Fruit fly (Drosophila melanogaster) whole organism, pupa: ENCODE data around the gene CG15200.

ENCODE experiments used
- CG10348 ChIP-seq: fragments of 200-800 bp; sonication (Bioruptor generic); IDR thresholded peaks from 2 replicates; pipeline ENCODE4 v1.3.6; 2022; ENCODE audit warnings: missing biosample characterization, missing genetic modification characterization
- CG12605 ChIP-seq: fragments of 200-800 bp; sonication (Bioruptor generic); IDR thresholded peaks from 2 replicates; pipeline ENCODE4 v1.3.6; 2022; ENCODE audit warnings: missing biosample characterization, missing genetic modification characterization
- CG13204 ChIP-seq: fragments of 200-800 bp; sonication (Bioruptor generic); optimal IDR thresholded peaks from 2 replicates; lab custom pipeline; 2018; ENCODE audit warnings: missing biosample characterization, mild to moderate bottlenecking, missing genetic modification characterization, moderate library complexity
- CG14655 ChIP-seq: fragments of 200-800 bp; sonication (Bioruptor generic); optimal IDR thresholded peaks from 3 replicates; lab custom pipeline; 2017; ENCODE audit warnings: mild to moderate bottlenecking, missing biosample characterization, missing genetic modification reagents, missing genetic modification characterization
- CG15710 ChIP-seq: fragments of 200-800 bp; sonication (Bioruptor generic); optimal IDR thresholded peaks from 2 replicates; lab custom pipeline; 2018; ENCODE audit warnings: missing biosample characterization, mild to moderate bottlenecking, missing genetic modification characterization, moderate library complexity
- CG17806 ChIP-seq: fragments of 200-800 bp; sonication (Bioruptor generic); optimal IDR thresholded peaks from 2 replicates; lab custom pipeline; 2018; ENCODE audit warnings: missing biosample characterization, mild to moderate bottlenecking, missing genetic modification characterization, moderate library complexity
- CG32121 ChIP-seq: fragments of 200-800 bp; sonication (Bioruptor generic); IDR thresholded peaks from 2 replicates; pipeline ENCODE4 v1.3.6; 2022; ENCODE audit warnings: missing biosample characterization, missing genetic modification characterization
- CG34367 ChIP-seq: fragments of 200-800 bp; sonication (Bioruptor generic); optimal IDR thresholded peaks from 2 replicates; lab custom pipeline; 2018; ENCODE audit warnings: missing biosample characterization, mild to moderate bottlenecking, missing genetic modification characterization
- CG4496 ChIP-seq: fragments of 200-800 bp; sonication (Bioruptor generic); IDR thresholded peaks from 3 replicates; pipeline ENCODE4 v1.3.6; 2022; ENCODE audit warnings: missing biosample characterization, missing genetic modification characterization
- CG8159 ChIP-seq: fragments of 200-800 bp; sonication (Bioruptor generic); optimal IDR thresholded peaks from 3 replicates; lab custom pipeline; 2018; ENCODE audit warnings: missing biosample characterization, mild to moderate bottlenecking, missing genetic modification characterization, moderate library complexity
- CG8301 ChIP-seq: fragments of 200-800 bp; sonication (Bioruptor generic); optimal IDR thresholded peaks from 2 replicates; lab custom pipeline; 2018; ENCODE audit warnings: missing biosample characterization, mild to moderate bottlenecking, missing genetic modification characterization
- CG9948 ChIP-seq: fragments of 200-800 bp; sonication (Bioruptor generic); optimal IDR thresholded peaks from 2 replicates; lab custom pipeline; 2018; ENCODE audit warnings: missing biosample characterization, mild to moderate bottlenecking, missing genetic modification characterization, moderate library complexity
- D1 ChIP-seq: fragments of 200-800 bp; sonication (Bioruptor generic); optimal IDR thresholded peaks from 2 replicates; lab custom pipeline; 2018; ENCODE audit warnings: missing biosample characterization, mild to moderate bottlenecking, missing genetic modification characterization, moderate library complexity
- EcR ChIP-seq: fragments of 200-800 bp; sonication (Bioruptor generic); optimal IDR thresholded peaks from 3 replicates; lab custom pipeline; 2019; ENCODE audit warnings: missing biosample characterization, missing genetic modification characterization, mild to moderate bottlenecking, moderate library complexity, missing genetic modification reagents
- Ets98B ChIP-seq: fragments of 200-800 bp; sonication (Bioruptor generic); IDR thresholded peaks from 2 replicates; pipeline ENCODE4 v1.3.6; 2022; ENCODE audit warnings: missing biosample characterization, missing genetic modification characterization
- Pif1A ChIP-seq: fragments of 200-800 bp; sonication (Bioruptor generic); optimal IDR thresholded peaks from 3 replicates; lab custom pipeline; 2016; ENCODE audit warnings: missing biosample characterization, missing genetic modification characterization
- Pif1B ChIP-seq: fragments of 200-800 bp; sonication (Bioruptor generic); optimal IDR thresholded peaks from 3 replicates; lab custom pipeline; 2016; ENCODE audit warnings: missing biosample characterization, missing genetic modification characterization
- Snoo ChIP-seq: fragments of 200-800 bp; sonication (Bioruptor generic); optimal IDR thresholded peaks from 3 replicates; lab custom pipeline; 2017; ENCODE audit warnings: missing biosample characterization, mild to moderate bottlenecking, missing genetic modification characterization, inconsistent platforms
- fd96Ca ChIP-seq: fragments of 200-800 bp; sonication (Bioruptor generic); IDR thresholded peaks from 3 replicates; pipeline ENCODE4 v1.3.6; 2022; ENCODE audit warnings: missing biosample characterization, missing genetic modification characterization
- gl ChIP-seq: fragments of 200-800 bp; sonication (Bioruptor generic); optimal IDR thresholded peaks from 2 replicates; lab custom pipeline; 2018; ENCODE audit warnings: missing biosample characterization, mild to moderate bottlenecking, missing genetic modification characterization
- rn ChIP-seq: fragments of 200-800 bp; sonication (Bioruptor generic); IDR thresholded peaks from 2 replicates; pipeline ENCODE4 v1.3.6; 2022; ENCODE audit warnings: missing biosample characterization, missing genetic modification characterization

CG15200 gene

dm6 chrX:11159710-11160446 is 22.9 kb upstream of the CG15200 start, which contains the start of gene CG32668:
Gene CG32668 (minus strand): TSS chrX:11159760.
- TF ChIP-seq CG32121 (no peak), CG8159 (tag; lab: Kevin White, UChicago) (peak; percentile 7)

- TF ChIP-seq CG4496 (GFP tag; lab: Robert Waterston, UW), result 0 out of 3 replicates have a peak, but pooled peaks have one; percentile 32
- no peak for TF ChIP-seq CG32121
- TF ChIP-seq CG34367 (tag; lab: Kevin White, UChicago), result no peak
- TF ChIP-seq Snoo (tag; lab: Kevin White, UChicago), result no peak
- no peak for TF ChIP-seq Ets98B (GFP tag; lab: Robert Waterston, UW)
- TF ChIP-seq CG8301 (tag; lab: Kevin White, UChicago), result peak; percentile 19
- peak; percentile 34 for TF ChIP-seq CG14655 (GFP tag; lab: Kevin White, UChicago)
- TF ChIP-seq D1 (tag; lab: Kevin White, UChicago), result no peak
- TF ChIP-seq Pif1B (GFP tag; lab: Kevin White, UChicago), result no peak
Observed at dm6 chrX:11168958-11169357, 13.8 kb upstream of the CG15200 start, which contains the start of gene Antdh. Gene Antdh (minus strand): TSS chrX:11169058.

DNA sequence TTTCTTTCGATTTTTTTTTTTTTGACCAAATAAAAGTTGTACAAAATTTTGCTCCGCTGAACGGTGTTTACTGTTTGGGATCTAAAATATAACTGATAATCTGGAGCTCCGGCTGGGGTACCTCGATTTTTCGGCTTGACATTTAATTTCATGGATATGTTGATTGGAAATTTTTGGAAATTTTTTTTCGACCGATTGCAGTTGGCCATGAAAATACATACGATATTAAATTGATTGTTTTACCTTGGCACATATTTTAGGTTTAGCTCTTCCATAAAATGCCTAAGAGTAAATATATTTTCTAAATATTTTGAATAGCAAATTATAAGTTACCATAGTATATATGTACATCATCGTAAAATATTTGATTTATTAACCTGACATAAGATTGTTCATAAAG is 12.2 kb upstream of the CG15200 start, which contains the start of gene CG1394:
Gene CG1394, minus strand, starts transcription at position 101 of the 400 bp plus-strand sequence.
- TF ChIP-seq rn (GFP tag; lab: Robert Waterston, UW) (no peak), CG9948 (tag; lab: Kevin White, UChicago) (no peak), fd96Ca (GFP tag; lab: Robert Waterston, UW) (no peak), CG8159 (tag; lab: Kevin White, UChicago) (no peak), CG13204 (GFP tag; lab: Kevin White, UChicago) (no peak), Pif1A (GFP tag; lab: Kevin White, UChicago) (no peak), gl (tag; lab: Kevin White, UChicago) (no peak), CG15710 (tag; lab: Kevin White, UChicago) (no peak), Snoo (tag; lab: Kevin White, UChicago) (no peak), CG34367 (tag; lab: Kevin White, UChicago) (no peak), CG8301 (tag; lab: Kevin White, UChicago) (no peak), CG12605 (GFP tag; lab: Robert Waterston, UW) (no peak), Pif1B (GFP tag; lab: Kevin White, UChicago) (no peak), CG17806 (tag; lab: Kevin White, UChicago) (no peak), CG10348 (no peak), CG32121 (no peak)

DNA sequence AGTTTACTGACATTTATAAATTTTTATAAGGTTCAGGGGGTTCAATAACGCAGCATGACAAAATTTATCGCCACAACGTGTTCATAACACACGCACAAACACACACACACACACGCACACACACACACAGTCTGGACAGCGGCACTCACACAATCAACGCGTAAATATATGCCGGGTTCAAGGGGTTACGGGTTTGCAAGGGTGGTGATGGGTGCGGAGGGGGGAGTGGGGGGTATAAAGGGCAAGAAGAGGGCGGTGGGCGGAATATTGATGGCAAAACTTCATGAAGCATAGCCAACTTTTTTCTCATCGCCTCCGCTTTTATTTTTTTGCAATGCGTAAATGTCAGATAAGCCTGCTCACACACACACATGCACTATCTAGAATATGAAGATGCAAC is 6.7 kb upstream of the CG15200 start:
- TF ChIP-seq rn (GFP tag; lab: Robert Waterston, UW) (no peak), CG8159 (tag; lab: Kevin White, UChicago) (no peak), CG9948 (tag; lab: Kevin White, UChicago) (no peak), Ets98B (GFP tag; lab: Robert Waterston, UW) (no peak), CG17806 (tag; lab: Kevin White, UChicago) (no peak), D1 (tag; lab: Kevin White, UChicago) (no peak), CG34367 (tag; lab: Kevin White, UChicago) (no peak), fd96Ca (GFP tag; lab: Robert Waterston, UW) (no peak), CG8301 (tag; lab: Kevin White, UChicago) (no peak), CG15710 (tag; lab: Kevin White, UChicago) (no peak), CG12605 (GFP tag; lab: Robert Waterston, UW) (no peak), CG4496 (GFP tag; lab: Robert Waterston, UW) (no peak), CG13204 (GFP tag; lab: Kevin White, UChicago) (no peak), Pif1B (GFP tag; lab: Kevin White, UChicago) (no peak), CG32121 (no peak), CG14655 (GFP tag; lab: Kevin White, UChicago) (no peak), EcR (GFP tag; lab: Kevin White, UChicago) (no peak)

- TF ChIP-seq Ets98B (GFP tag; lab: Robert Waterston, UW) (no peak), Snoo (tag; lab: Kevin White, UChicago) (no peak), Pif1A (GFP tag; lab: Kevin White, UChicago) (no peak), gl (tag; lab: Kevin White, UChicago) (no peak), Pif1B (GFP tag; lab: Kevin White, UChicago) (no peak), CG32121 (no peak), D1 (tag; lab: Kevin White, UChicago) (no peak), CG8159 (tag; lab: Kevin White, UChicago) (no peak), rn (GFP tag; lab: Robert Waterston, UW) (no peak), EcR (GFP tag; lab: Kevin White, UChicago) (no peak), CG34367 (tag; lab: Kevin White, UChicago) (no peak), CG12605 (GFP tag; lab: Robert Waterston, UW) (no peak), CG15710 (tag; lab: Kevin White, UChicago) (no peak), CG4496 (GFP tag; lab: Robert Waterston, UW) (no peak), CG10348 (no peak), CG9948 (tag; lab: Kevin White, UChicago) (no peak), CG14655 (GFP tag; lab: Kevin White, UChicago) (no peak)
Observed at dm6 chrX:11201948-11202347, 19.2 kb downstream of the CG15200 start, which contains the start of gene CG11106. Gene CG11106 (plus strand): TSS chrX:11202248.
